Fruit fly (Drosophila melanogaster): Measurements from ENCODE around the gene Mical.

dm6 chr3R:10083077-10083476 is 40.4 kb upstream of the Mical start:
- TF ChIP-seq Pif1B (GFP tag; optimal IDR thresholded peaks at IDR 0.05) (no peak), CG8301 (tag; optimal IDR thresholded peaks at IDR 0.05) (no peak), rn (GFP tag; IDR thresholded peaks at IDR 0.05) (no peak), Snoo (tag; optimal IDR thresholded peaks at IDR 0.05) (no peak), CG9948 (tag; optimal IDR thresholded peaks at IDR 0.05) (no peak), EcR (GFP tag; optimal IDR thresholded peaks at IDR 0.05) (no peak), CG17806 (tag; optimal IDR thresholded peaks at IDR 0.05) (no peak), CG14655 (GFP tag; optimal IDR thresholded peaks at IDR 0.05) (no peak), Ets98B (GFP tag; IDR thresholded peaks at IDR 0.05) (no peak), CG34367 (tag; optimal IDR thresholded peaks at IDR 0.05) (no peak), fd96Ca (GFP tag; IDR thresholded peaks at IDR 0.05) (no peak), D1 (tag; optimal IDR thresholded peaks at IDR 0.05) (no peak), Pif1A (GFP tag; optimal IDR thresholded peaks at IDR 0.05) (no peak)
